Worm (Caenorhabditis elegans) whole organism, mixed stage, embryonic: Measurements from ENCODE around the gene T27E9.6.

ENCODE experiments used
- M03D4.4 ChIP-seq: sonication (generic microtip); optimal IDR thresholded peaks from 2 replicates; lab custom pipeline; 2017; ENCODE audit warnings: mild to moderate bottlenecking, missing genetic modification characterization, missing compliant biosample characterization
- bed-3 ChIP-seq: fragments of 200-800 bp; sonication (Bioruptor generic); optimal IDR thresholded peaks from 3 replicates; lab custom pipeline; 2018; ENCODE audit warnings: mild to moderate bottlenecking, missing genetic modification characterization, moderate library complexity, missing compliant biosample characterization
- blmp-1 ChIP-seq: fragments of 150-350 bp; optimal IDR thresholded peaks from 2 replicates; lab custom pipeline; 2014; ENCODE audit warnings: missing biosample characterization, missing genetic modification characterization
- ceh-39 ChIP-seq: fragments of 150-350 bp; optimal IDR thresholded peaks from 2 replicates; lab custom pipeline; 2014; ENCODE audit warnings: missing biosample characterization, missing genetic modification characterization
- ceh-43 ChIP-seq: fragments of 200-800 bp; sonication (Bioruptor generic); optimal IDR thresholded peaks from 2 replicates; lab custom pipeline; 2018; ENCODE audit warnings: mild to moderate bottlenecking, missing genetic modification characterization, moderate library complexity, missing compliant biosample characterization
- ceh-83 ChIP-seq: fragments of 200-800 bp; sonication (Bioruptor generic); optimal IDR thresholded peaks from 2 replicates; lab custom pipeline; 2018; ENCODE audit warnings: mild to moderate bottlenecking, missing genetic modification characterization, missing compliant biosample characterization
- ces-1 ChIP-seq: fragments of 150-350 bp; optimal IDR thresholded peaks from 2 replicates; lab custom pipeline; 2014; ENCODE audit warnings: missing biosample characterization, missing genetic modification reagents, missing genetic modification characterization
- cnd-1 ChIP-seq: fragments of 200-800 bp; sonication (Bioruptor generic); optimal IDR thresholded peaks from 2 replicates; lab custom pipeline; 2018; ENCODE audit warnings: mild to moderate bottlenecking, missing genetic modification characterization, missing compliant biosample characterization
- drap-1 ChIP-seq: fragments of 200-800 bp; sonication (Bioruptor generic); optimal IDR thresholded peaks from 3 replicates; lab custom pipeline; 2018; ENCODE audit warnings: mild to moderate bottlenecking, missing genetic modification characterization, missing compliant biosample characterization
- elt-1 ChIP-seq: sonication (generic microtip); optimal IDR thresholded peaks from 2 replicates; lab custom pipeline; 2017; ENCODE audit warnings: missing genetic modification characterization, mild to moderate bottlenecking, missing compliant biosample characterization, antibody characterized with exemption, moderate library complexity, borderline replicate concordance; ENCODE audit not compliant: insufficient read depth
- elt-3 ChIP-seq: fragments of 150-350 bp; optimal IDR thresholded peaks from 2 replicates; lab custom pipeline; 2014; ENCODE audit warnings: missing biosample characterization, missing genetic modification characterization
- flh-1 ChIP-seq: fragments of 200-800 bp; sonication (Bioruptor generic); optimal IDR thresholded peaks from 2 replicates; lab custom pipeline; 2018; ENCODE audit warnings: mild to moderate bottlenecking, missing genetic modification characterization, moderate library complexity, missing compliant biosample characterization
- ham-2 ChIP-seq: fragments of 200-800 bp; sonication (Bioruptor generic); optimal IDR thresholded peaks from 2 replicates; lab custom pipeline; 2018; ENCODE audit warnings: mild to moderate bottlenecking, missing genetic modification characterization, missing compliant biosample characterization
- hlh-1 ChIP-seq: fragments of 150-350 bp; optimal IDR thresholded peaks from 2 replicates; lab custom pipeline; 2014; ENCODE audit warnings: missing biosample characterization, missing genetic modification reagents, missing genetic modification characterization
- lin-13 ChIP-seq: fragments of 150-350 bp; optimal IDR thresholded peaks from 2 replicates; lab custom pipeline; 2014; ENCODE audit warnings: missing biosample characterization, missing genetic modification characterization
- lin-32 ChIP-seq: fragments of 200-800 bp; sonication (Bioruptor generic); optimal IDR thresholded peaks from 2 replicates; lab custom pipeline; 2018; ENCODE audit warnings: mild to moderate bottlenecking, missing genetic modification characterization, missing compliant biosample characterization
- lsy-2 ChIP-seq: fragments of 150-350 bp; optimal IDR thresholded peaks from 2 replicates; lab custom pipeline; 2014; ENCODE audit warnings: missing biosample characterization, missing genetic modification characterization
- mab-5 ChIP-seq: fragments of 150-350 bp; optimal IDR thresholded peaks from 2 replicates; lab custom pipeline; 2014; ENCODE audit warnings: missing biosample characterization, missing genetic modification characterization
- mep-1 ChIP-seq: fragments of 150-350 bp; optimal IDR thresholded peaks from 2 replicates; lab custom pipeline; 2017; ENCODE audit warnings: missing biosample characterization, missing genetic modification reagents, missing genetic modification characterization, inconsistent platforms
- mls-2 ChIP-seq: sonication (generic microtip); optimal IDR thresholded peaks from 2 replicates; lab custom pipeline; 2016; ENCODE audit warnings: mild to moderate bottlenecking, missing genetic modification characterization, moderate library complexity, missing compliant biosample characterization
- nhr-12 ChIP-seq: fragments of 150-350 bp; optimal IDR thresholded peaks from 2 replicates; lab custom pipeline; 2014; ENCODE audit warnings: missing biosample characterization, missing genetic modification characterization
- nhr-2 ChIP-seq: fragments of 150-350 bp; optimal IDR thresholded peaks from 2 replicates; lab custom pipeline; 2014; ENCODE audit warnings: missing biosample characterization, missing genetic modification characterization
- nhr-237 ChIP-seq: fragments of 150-350 bp; optimal IDR thresholded peaks from 2 replicates; lab custom pipeline; 2014; ENCODE audit warnings: missing biosample characterization, missing genetic modification characterization
- nhr-28 ChIP-seq: fragments of 150-350 bp; optimal IDR thresholded peaks from 2 replicates; lab custom pipeline; 2014; ENCODE audit warnings: missing biosample characterization, missing genetic modification characterization
- nhr-76 ChIP-seq: sonication (generic microtip); optimal IDR thresholded peaks from 2 replicates; lab custom pipeline; 2017; ENCODE audit warnings: missing biosample characterization, missing genetic modification characterization
- pha-4 ChIP-seq: fragments of 150-350 bp; optimal IDR thresholded peaks from 2 replicates; lab custom pipeline; 2018; ENCODE audit warnings: missing biosample characterization, missing genetic modification reagents, missing genetic modification characterization
- sem-2 ChIP-seq: fragments of 200-800 bp; sonication (Bioruptor generic); optimal IDR thresholded peaks from 2 replicates; lab custom pipeline; 2018; ENCODE audit warnings: mild to moderate bottlenecking, missing genetic modification characterization, missing compliant biosample characterization
- snpc-4 ChIP-seq: fragments of 150-350 bp; optimal IDR thresholded peaks from 2 replicates; lab custom pipeline; 2014; ENCODE audit warnings: missing biosample characterization, missing genetic modification characterization
- sptf-1 ChIP-seq: sonication (generic microtip); optimal IDR thresholded peaks from 2 replicates; lab custom pipeline; 2017; ENCODE audit warnings: mild to moderate bottlenecking, missing genetic modification characterization, moderate library complexity, missing compliant biosample characterization
- tbx-8 ChIP-seq: fragments of 200-800 bp; sonication (Bioruptor generic); optimal IDR thresholded peaks from 2 replicates; lab custom pipeline; 2018; ENCODE audit warnings: mild to moderate bottlenecking, missing genetic modification characterization, moderate library complexity, missing compliant biosample characterization
- unc-120 ChIP-seq: sonication (generic microtip); optimal IDR thresholded peaks from 2 replicates; lab custom pipeline; 2017; ENCODE audit warnings: missing genetic modification characterization, missing compliant biosample characterization; ENCODE audit not compliant: poor library complexity, severe bottlenecking
- unc-39 ChIP-seq: fragments of 150-350 bp; optimal IDR thresholded peaks from 2 replicates; lab custom pipeline; 2014; ENCODE audit warnings: missing biosample characterization, missing genetic modification characterization
- unc-62 ChIP-seq: fragments of 150-350 bp; optimal IDR thresholded peaks from 2 replicates; lab custom pipeline; 2014; ENCODE audit warnings: missing biosample characterization, missing genetic modification reagents, missing genetic modification characterization
- zip-8 ChIP-seq: fragments of 150-350 bp; optimal IDR thresholded peaks from 2 replicates; lab custom pipeline; 2014; ENCODE audit warnings: missing biosample characterization, missing genetic modification characterization
- ztf-11 ChIP-seq: fragments of 150-350 bp; optimal IDR thresholded peaks from 2 replicates; lab custom pipeline; 2014; ENCODE audit warnings: missing biosample characterization, missing genetic modification characterization

T27E9.6 gene

ce11 chrIII:13471504-13471903, 5.1 kb downstream of the T27E9.6 start, which contains the start of gene pssy-2:
pssy-2 (plus strand) TSS chrIII:13471804.
- TF ChIP-seq ceh-83 (GFP tag; lab: Kevin White, UChicago) (no peak), lin-13 (tag; lab: Kevin White, UChicago) (no peak), blmp-1 (tag; lab: Kevin White, UChicago) (no peak), nhr-76 (tag; lab: Kevin White, UChicago) (no peak), zip-8 (tag; lab: Kevin White, UChicago) (no peak), nhr-12 (tag; lab: Kevin White, UChicago) (no peak)
- TF ChIP-seq, all 35 proteins: peak for 0

ce11 chrIII:13465918-13466592, 10.5 kb downstream of the T27E9.6 start, which contains the start of gene cdk-5:
cdk-5 (minus strand) TSS chrIII:13466342.
- TF ChIP-seq ham-2 (GFP tag; lab: Kevin White, UChicago) (no peak), ceh-39 (tag; lab: Kevin White, UChicago) (peak; percentile 61), pha-4 (tag; lab: Kevin White, UChicago) (peak; percentile 95), tbx-8 (GFP tag; lab: Kevin White, UChicago) (no peak), ceh-43 (GFP tag; lab: Kevin White, UChicago) (no peak), nhr-28 (tag; lab: Kevin White, UChicago) (no peak), nhr-12 (tag; lab: Kevin White, UChicago) (no peak), mep-1 (tag; lab: Kevin White, UChicago) (peak; percentile 76), lsy-2 (tag; lab: Kevin White, UChicago) (peak; percentile 86), ces-1 (GFP tag; lab: Kevin White, UChicago) (peak; percentile 97), nhr-2 (tag; lab: Kevin White, UChicago) (peak; percentile 38), sem-2 (GFP tag; lab: Kevin White, UChicago) (no peak), unc-62 (GFP tag; lab: Kevin White, UChicago) (peak; percentile 20), bed-3 (GFP tag; lab: Kevin White, UChicago) (no peak), mab-5 (tag; lab: Kevin White, UChicago) (no peak), flh-1 (GFP tag; lab: Kevin White, UChicago) (no peak), lin-13 (tag; lab: Kevin White, UChicago) (peak; percentile 72), elt-3 (tag; lab: Kevin White, UChicago) (no peak), elt-1 (tag; lab: Kevin White, UChicago) (no peak), sptf-1 (tag; lab: Kevin White, UChicago) (peak; percentile 39), ceh-83 (GFP tag; lab: Kevin White, UChicago) (no peak), blmp-1 (tag; lab: Kevin White, UChicago) (no peak), hlh-1 (tag; lab: Kevin White, UChicago) (peak; percentile 8), unc-39 (tag; lab: Kevin White, UChicago) (no peak), ztf-11 (tag; lab: Kevin White, UChicago) (no peak), drap-1 (GFP tag; lab: Kevin White, UChicago) (peak; percentile 1), lin-32 (GFP tag; lab: Kevin White, UChicago) (no peak), snpc-4 (tag; lab: Kevin White, UChicago) (no peak), zip-8 (tag; lab: Kevin White, UChicago) (no peak), nhr-76 (tag; lab: Kevin White, UChicago) (no peak), nhr-237 (tag; lab: Kevin White, UChicago) (peak; percentile 76), unc-120 (tag; lab: Kevin White, UChicago) (no peak), M03D4.4 (tag; lab: Kevin White, UChicago) (no peak), mls-2 (no peak), cnd-1 (tag; lab: Kevin White, UChicago) (no peak)
